Fruit fly (Drosophila melanogaster): ENCODE measurements around the gene nab.

nab gene

dm6 chr3L:4209731-4210130 lies 49.0 kb upstream of the nab start (continued):
- TF ChIP-seq stc (GFP tag; IDR thresholded peaks at IDR 0.05) (0 out of 2 replicates have a peak, but pooled peaks have one; percentile 23), Rfx (GFP tag; IDR thresholded peaks at IDR 0.05) (no peak), aop (GFP tag; IDR thresholded peaks at IDR 0.05) (no peak), schlank (tag; optimal IDR thresholded peaks at IDR 0.05) (no peak), CG15514 (GFP tag; optimal IDR thresholded peaks at IDR 0.05) (no peak), cad (GFP tag; optimal IDR thresholded peaks at IDR 0.05) (no peak), eve (GFP tag; optimal IDR thresholded peaks at IDR 0.05) (no peak), Taf1 (GFP tag; IDR thresholded peaks at IDR 0.05) (no peak), CG10267 (tag; optimal IDR thresholded peaks at IDR 0.05) (peak; percentile 15), ase (GFP tag; IDR thresholded peaks at IDR 0.05) (peak; percentile 49; the same call in 1 of the 3 replicates), dpn (GFP tag; optimal IDR thresholded peaks at IDR 0.05) (no peak), ind (GFP tag; optimal IDR thresholded peaks at IDR 0.05) (no peak), ken (GFP tag; IDR thresholded peaks at IDR 0.05) (no peak), scrt (GFP tag; optimal IDR thresholded peaks at IDR 0.05) (no peak), CG16815 (GFP tag; optimal IDR thresholded peaks at IDR 0.05) (no peak), CG10979 (tag; optimal IDR thresholded peaks at IDR 0.05) (peak; percentile 52), CG6813 (GFP tag; optimal IDR thresholded peaks at IDR 0.05) (no peak), kah (GFP tag; optimal IDR thresholded peaks at IDR 0.05) (no peak), CHES-1-like (GFP tag; optimal IDR thresholded peaks at IDR 0.05) (no peak), CG34224 (GFP tag; IDR thresholded peaks at IDR 0.05; ENCODE audit: partially characterized antibody) (no peak), Doc2 (GFP tag; IDR thresholded peaks at IDR 0.05) (no peak), CG11247 (GFP tag; IDR thresholded peaks at IDR 0.05) (no peak), dmrt99B (tag; optimal IDR thresholded peaks at IDR 0.05) (peak; percentile 48), CG8478 (optimal IDR thresholded peaks at IDR 0.05) (no peak), CG2712 (tag; optimal IDR thresholded peaks at IDR 0.05) (peak; percentile 62), cwo (GFP tag; optimal IDR thresholded peaks at IDR 0.05) (no peak), Lpt (GFP tag; optimal IDR thresholded peaks at IDR 0.05) (no peak), Meics (GFP tag; optimal IDR thresholded peaks at IDR 0.05) (no peak), Atf3 (GFP tag; optimal IDR thresholded peaks at IDR 0.05) (no peak), trem (tag; optimal IDR thresholded peaks at IDR 0.05) (peak; percentile 16), yki (optimal IDR thresholded peaks at IDR 0.05) (no peak), sd (tag; optimal IDR thresholded peaks at IDR 0.05) (no peak), pb (GFP tag; optimal IDR thresholded peaks at IDR 0.05) (no peak), tna (GFP tag; IDR thresholded peaks at IDR 0.05; ENCODE audit: partially characterized antibody) (no peak), onecut (GFP tag; IDR thresholded peaks at IDR 0.05) (no peak), CG18764 (GFP tag; optimal IDR thresholded peaks at IDR 0.05) (no peak), CG15479 (GFP tag; optimal IDR thresholded peaks at IDR 0.05) (no peak), sna (GFP tag; IDR thresholded peaks at IDR 0.05; ENCODE audit: partially characterized antibody) (no peak), CG4730 (GFP tag; IDR thresholded peaks at IDR 0.05) (0 out of 2 replicates have a peak, but pooled peaks have one; percentile 18), CG8359 (GFP tag; optimal IDR thresholded peaks at IDR 0.05; ENCODE audit: borderline replicate concordance) (no peak), lbe (GFP tag; optimal IDR thresholded peaks at IDR 0.05) (no peak), fd96Cb (tag; optimal IDR thresholded peaks at IDR 0.05) (peak; percentile 40), HLH54F (GFP tag; optimal IDR thresholded peaks at IDR 0.05) (no peak), oc (tag; optimal IDR thresholded peaks at IDR 0.05) (no peak), ap (GFP tag; IDR thresholded peaks at IDR 0.05) (no peak), CG11695 (GFP tag; IDR thresholded peaks at IDR 0.05) (0 out of 3 replicates have a peak, but pooled peaks have one; percentile 7), CG6854 (GFP tag; optimal IDR thresholded peaks at IDR 0.05) (no peak), zf30C (GFP tag; optimal IDR thresholded peaks at IDR 0.05) (no peak), insv (GFP tag; optimal IDR thresholded peaks at IDR 0.05) (no peak), ham (GFP tag; IDR thresholded peaks at IDR 0.05) (no peak), ERR (GFP tag; optimal IDR thresholded peaks at IDR 0.05) (no peak), ash1 (GFP tag; optimal IDR thresholded peaks at IDR 0.05) (no peak)

Data from whole organism, embryonic.